Worm (Caenorhabditis elegans) whole organism, late embryonic: ENCODE results near the gene hsp-43.

ENCODE experiments used
- C08G9.2 ChIP-seq: sonication (generic microtip); optimal IDR thresholded peaks from 2 replicates; lab custom pipeline; 2016; ENCODE audit warnings: mild to moderate bottlenecking, missing genetic modification characterization, moderate library complexity, missing compliant biosample characterization
- C38D4.7 ChIP-seq: fragments of 200-800 bp; sonication (Bioruptor generic); optimal IDR thresholded peaks from 2 replicates; lab custom pipeline; 2018; ENCODE audit warnings: mild to moderate bottlenecking, missing genetic modification characterization, moderate library complexity, missing compliant biosample characterization
- F13H6.1 ChIP-seq: sonication (generic microtip); optimal IDR thresholded peaks from 2 replicates; lab custom pipeline; 2016; ENCODE audit warnings: missing genetic modification characterization, missing compliant biosample characterization
- ceh-14 ChIP-seq: sonication (generic microtip); optimal IDR thresholded peaks from 2 replicates; lab custom pipeline; 2016; ENCODE audit warnings: missing genotype, missing genetic modification characterization, missing compliant biosample characterization
- ceh-18 ChIP-seq: sonication (generic microtip); optimal IDR thresholded peaks from 2 replicates; lab custom pipeline; 2016; ENCODE audit warnings: missing genetic modification characterization, missing compliant biosample characterization
- ceh-19 ChIP-seq: fragments of 200-800 bp; sonication (Bioruptor generic); optimal IDR thresholded peaks from 2 replicates; lab custom pipeline; 2018; ENCODE audit warnings: mild to moderate bottlenecking, missing genetic modification characterization, missing compliant biosample characterization
- ceh-2 ChIP-seq: sonication (generic microtip); optimal IDR thresholded peaks from 2 replicates; lab custom pipeline; 2016; ENCODE audit warnings: missing genotype, missing genetic modification characterization, missing compliant biosample characterization
- ceh-22 ChIP-seq: sonication (generic microtip); optimal IDR thresholded peaks from 2 replicates; lab custom pipeline; 2017; ENCODE audit warnings: missing biosample characterization, missing genetic modification characterization
- ceh-24 ChIP-seq: sonication (generic microtip); optimal IDR thresholded peaks from 2 replicates; lab custom pipeline; 2016; ENCODE audit warnings: mild to moderate bottlenecking, missing genetic modification characterization, missing compliant biosample characterization
- ceh-31 ChIP-seq: sonication (generic microtip); optimal IDR thresholded peaks from 2 replicates; lab custom pipeline; 2016; ENCODE audit warnings: missing genetic modification characterization, missing compliant biosample characterization
- ceh-48 ChIP-seq: sonication (generic microtip); optimal IDR thresholded peaks from 2 replicates; lab custom pipeline; 2016; ENCODE audit warnings: missing genetic modification characterization, inconsistent platforms, missing compliant biosample characterization
- che-1 ChIP-seq: sonication (generic microtip); optimal IDR thresholded peaks from 2 replicates; lab custom pipeline; 2016; ENCODE audit warnings: mild to moderate bottlenecking, missing genetic modification characterization, missing compliant biosample characterization
- dmd-4 ChIP-seq: sonication (generic microtip); optimal IDR thresholded peaks from 2 replicates; lab custom pipeline; 2016; ENCODE audit warnings: borderline replicate concordance, missing genetic modification characterization, missing compliant biosample characterization
- dve-1 ChIP-seq: sonication (generic microtip); optimal IDR thresholded peaks from 2 replicates; lab custom pipeline; 2017; ENCODE audit warnings: antibody characterized with exemption, mild to moderate bottlenecking, missing genetic modification characterization, missing compliant biosample characterization
- fax-1 ChIP-seq: sonication (generic microtip); optimal IDR thresholded peaks from 2 replicates; lab custom pipeline; 2016; ENCODE audit warnings: missing genotype, missing genetic modification characterization, missing compliant biosample characterization
- fkh-10 ChIP-seq: fragments of 150-350 bp; optimal IDR thresholded peaks from 2 replicates; lab custom pipeline; 2014; ENCODE audit warnings: missing biosample characterization, missing genetic modification reagents, missing genetic modification characterization
- fkh-6 ChIP-seq: sonication (generic microtip); optimal IDR thresholded peaks from 2 replicates; lab custom pipeline; 2016; ENCODE audit warnings: missing genetic modification characterization, missing compliant biosample characterization
- gmeb-2 ChIP-seq: sonication (generic microtip); optimal IDR thresholded peaks from 2 replicates; lab custom pipeline; 2016; ENCODE audit warnings: missing genetic modification characterization, inconsistent platforms, missing compliant biosample characterization
- hlh-30 ChIP-seq: sonication (generic microtip); optimal IDR thresholded peaks from 2 replicates; lab custom pipeline; 2017; ENCODE audit warnings: antibody characterized with exemption, missing genetic modification characterization, missing compliant biosample characterization; ENCODE audit not compliant: insufficient read depth
- hlh-8 ChIP-seq: sonication (generic microtip); optimal IDR thresholded peaks from 2 replicates; lab custom pipeline; 2016; ENCODE audit warnings: missing genotype, missing genetic modification characterization, missing compliant biosample characterization
- lim-6 ChIP-seq: sonication (generic microtip); optimal IDR thresholded peaks from 2 replicates; lab custom pipeline; 2016; ENCODE audit warnings: missing genetic modification characterization, missing compliant biosample characterization
- lin-11 ChIP-seq: fragments of 200-800 bp; sonication (Bioruptor generic); optimal IDR thresholded peaks from 2 replicates; lab custom pipeline; 2018; ENCODE audit warnings: mild to moderate bottlenecking, missing genetic modification characterization, missing compliant biosample characterization
- madf-2 ChIP-seq: sonication (generic microtip); optimal IDR thresholded peaks from 2 replicates; lab custom pipeline; 2017; ENCODE audit warnings: missing genetic modification characterization, missing compliant biosample characterization
- nfya-1 ChIP-seq: sonication (generic microtip); optimal IDR thresholded peaks from 2 replicates; lab custom pipeline; 2017; ENCODE audit warnings: missing genetic modification characterization, mild to moderate bottlenecking, missing compliant biosample characterization, antibody characterized with exemption, moderate library complexity
- nhr-11 ChIP-seq: fragments of 150-350 bp; optimal IDR thresholded peaks from 2 replicates; lab custom pipeline; 2014; ENCODE audit warnings: missing biosample characterization, missing genetic modification characterization
- nhr-232 ChIP-seq: sonication (generic microtip); optimal IDR thresholded peaks from 2 replicates; lab custom pipeline; 2016; ENCODE audit warnings: missing genetic modification characterization, missing compliant biosample characterization
- odd-2 ChIP-seq: sonication (generic microtip); optimal IDR thresholded peaks from 2 replicates; lab custom pipeline; 2017; ENCODE audit warnings: antibody characterized with exemption, mild to moderate bottlenecking, missing genetic modification characterization, missing compliant biosample characterization
- pat-9 ChIP-seq: fragments of 200-800 bp; sonication (Bioruptor generic); optimal IDR thresholded peaks from 2 replicates; lab custom pipeline; 2018; ENCODE audit warnings: mild to moderate bottlenecking, missing genetic modification characterization, moderate library complexity, missing compliant biosample characterization
- pax-1 ChIP-seq: fragments of 150-350 bp; optimal IDR thresholded peaks from 2 replicates; lab custom pipeline; 2014; ENCODE audit warnings: missing biosample characterization, missing genetic modification characterization
- pha-2 ChIP-seq: sonication (generic microtip); optimal IDR thresholded peaks from 2 replicates; lab custom pipeline; 2017; ENCODE audit warnings: mild to moderate bottlenecking, missing genetic modification characterization, missing compliant biosample characterization
- pha-4 ChIP-seq: fragments of 150-350 bp; optimal IDR thresholded peaks from 2 replicates; lab custom pipeline; 2018; ENCODE audit warnings: missing biosample characterization, missing genetic modification reagents, missing genetic modification characterization
- pqm-1 ChIP-seq: sonication (generic microtip); optimal IDR thresholded peaks from 2 replicates; lab custom pipeline; 2016; ENCODE audit warnings: missing genetic modification characterization, missing compliant biosample characterization
- ref-2 ChIP-seq: sonication (generic microtip); optimal IDR thresholded peaks from 2 replicates; lab custom pipeline; 2016; ENCODE audit warnings: missing genetic modification characterization, missing compliant biosample characterization
- syd-9 ChIP-seq: sonication (generic microtip); optimal IDR thresholded peaks from 2 replicates; lab custom pipeline; 2016; ENCODE audit warnings: mild to moderate bottlenecking, missing genetic modification characterization, moderate library complexity, missing compliant biosample characterization
- tbx-2 ChIP-seq: sonication (generic microtip); optimal IDR thresholded peaks from 2 replicates; lab custom pipeline; 2016; ENCODE audit warnings: missing genetic modification characterization, missing compliant biosample characterization
- ttx-3 ChIP-seq: sonication (generic microtip); optimal IDR thresholded peaks from 2 replicates; lab custom pipeline; 2016; ENCODE audit warnings: missing genetic modification reagents, missing genetic modification characterization, missing compliant biosample characterization
- unc-3 ChIP-seq, 2 experiments: fragments of 200-800 bp in 1 of 2; sonication (Bioruptor generic) in 1 of 2; sonication (generic microtip) in 1 of 2; conservative IDR thresholded peaks in 1 of 2; optimal IDR thresholded peaks in 1 of 2; 2 replicates each; pipeline versions ENCODE4 v1.3.6 to Lab custom; 2016 to 2022; ENCODE audit warnings: missing compliant biosample characterization in 2 of 2, missing genetic modification characterization in 2 of 2, missing genetic modification reagents in 1 of 2
- unc-42 ChIP-seq: sonication (generic microtip); optimal IDR thresholded peaks from 2 replicates; lab custom pipeline; 2016; ENCODE audit warnings: missing genotype, missing genetic modification characterization, missing compliant biosample characterization
- unc-55 ChIP-seq: sonication (generic microtip); optimal IDR thresholded peaks from 2 replicates; lab custom pipeline; 2017; ENCODE audit warnings: missing biosample characterization, missing genetic modification reagents, missing genetic modification characterization
- unc-86 ChIP-seq: sonication (generic microtip); optimal IDR thresholded peaks from 2 replicates; lab custom pipeline; 2016; ENCODE audit warnings: missing genetic modification characterization, missing compliant biosample characterization

The hsp-43 gene

DNA sequence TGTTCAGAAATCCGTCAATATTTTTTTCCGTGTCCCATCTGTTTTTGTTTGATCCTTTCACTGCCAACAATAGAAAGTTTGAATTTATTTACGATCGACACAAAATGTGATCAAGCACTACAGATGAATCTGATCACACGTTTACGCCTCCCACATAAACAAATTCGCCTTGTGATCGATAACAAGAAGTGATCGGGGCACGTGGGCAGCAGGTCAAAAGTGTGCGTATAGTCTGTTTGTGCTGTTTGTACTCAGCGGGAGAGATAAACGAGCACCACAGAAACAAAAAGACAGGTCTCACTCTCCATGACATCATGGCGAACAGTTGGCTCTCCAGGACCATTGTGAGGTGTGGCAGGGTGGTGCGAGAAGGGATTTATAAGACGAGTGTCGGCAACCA is 20.2 kb upstream of the hsp-43 start (continued):
- TF ChIP-seq ceh-19 (no peak), dve-1 (tag; lab: Kevin White, UChicago) (no peak), che-1 (tag; lab: Kevin White, UChicago) (no peak)

DNA sequence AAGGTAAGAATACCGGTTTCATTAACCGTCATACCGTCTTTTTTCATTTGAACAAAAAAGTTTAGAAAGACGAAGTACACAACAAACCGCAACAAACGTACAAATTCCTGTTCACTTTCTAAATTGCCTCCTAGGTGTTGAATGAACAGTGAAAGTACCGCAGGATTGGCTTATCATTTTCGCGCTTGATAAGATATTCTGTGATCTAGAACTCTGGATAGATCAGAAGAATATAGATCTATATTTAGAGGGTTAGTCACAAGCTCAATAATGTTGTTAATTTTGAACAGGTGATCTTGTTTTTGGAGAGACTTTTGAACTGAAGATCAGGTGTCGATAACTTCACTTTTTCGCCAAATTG is 19.3 kb upstream of the hsp-43 start:
- TF ChIP-seq dmd-4 (tag; lab: Kevin White, UChicago) (no peak), pqm-1 (tag; lab: Kevin White, UChicago) (no peak), nhr-11 (tag; lab: Kevin White, UChicago) (no peak), pha-2 (tag; lab: Kevin White, UChicago) (no peak), fax-1 (tag; lab: Kevin White, UChicago) (no peak), odd-2 (no peak), hlh-30 (tag; lab: Kevin White, UChicago) (no peak), ceh-31 (no peak), lim-6 (tag; lab: Kevin White, UChicago) (no peak), ceh-19 (no peak), unc-55 (no peak), fkh-10 (GFP tag; lab: Kevin White, UChicago) (no peak), nhr-232 (tag; lab: Kevin White, UChicago) (no peak), gmeb-2 (tag; lab: Kevin White, UChicago) (no peak), fkh-6 (tag; lab: Kevin White, UChicago) (no peak), ttx-3 (tag; lab: Kevin White, UChicago) (no peak)

DNA sequence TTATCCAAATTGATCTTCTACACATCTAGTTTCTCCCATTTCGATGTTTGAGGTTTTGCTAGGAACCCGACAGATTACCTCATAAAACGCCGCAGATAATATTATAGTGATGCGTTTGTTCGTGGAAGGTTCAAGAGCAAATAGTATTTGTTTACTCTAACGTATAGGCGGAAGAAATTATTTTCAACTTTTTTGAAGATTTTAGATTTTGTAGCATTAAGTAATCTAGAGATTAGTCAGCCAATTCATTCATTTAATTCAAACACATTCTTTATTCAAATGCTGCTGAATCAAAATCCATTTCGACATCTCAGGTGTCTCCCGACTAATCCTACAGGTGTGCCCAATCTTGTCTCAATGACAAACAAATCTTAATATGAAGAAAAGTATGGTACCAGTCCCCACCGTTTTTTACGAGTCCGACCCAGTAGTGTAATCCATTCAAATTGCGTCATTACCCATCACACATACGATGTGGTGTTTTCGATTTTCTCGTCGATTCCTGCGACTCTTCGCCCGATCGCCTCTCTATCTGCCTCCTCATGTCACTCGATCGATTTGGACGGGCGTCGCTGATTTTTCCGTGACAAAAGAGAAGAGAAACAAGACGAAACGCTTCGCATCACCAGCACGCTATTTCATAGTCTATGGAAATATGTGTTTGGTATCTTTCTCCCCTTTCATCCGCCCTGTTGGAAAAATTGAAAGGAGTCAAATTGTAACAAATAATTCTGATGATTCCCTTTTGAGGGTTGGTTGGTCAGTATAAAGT is 18.7 kb upstream of the hsp-43 start:
- no peak for TF ChIP-seq unc-42 (tag; lab: Kevin White, UChicago)
- TF ChIP-seq pha-4: no peak
- no peak for TF ChIP-seq ceh-14
- peak; percentile 48 for TF ChIP-seq ceh-18 (tag; lab: Kevin White, UChicago)
- no peak for TF ChIP-seq che-1 (tag; lab: Kevin White, UChicago)
- no peak for TF ChIP-seq syd-9 (tag; lab: Kevin White, UChicago)
- peak; percentile 23 for TF ChIP-seq hlh-30 (tag; lab: Kevin White, UChicago)
- TF ChIP-seq lin-11 (tag; lab: Kevin White, UChicago): no peak
- TF ChIP-seq ref-2 (tag; lab: Kevin White, UChicago): peak; percentile 64
- TF ChIP-seq unc-3 (GFP tag; conservative IDR thresholded peaks at IDR 0.05; lab: Robert Waterston, UW): no peak
- no peak for TF ChIP-seq unc-3 (tag; optimal IDR thresholded peaks at IDR 0.05; lab: Kevin White, UChicago)
- no peak for TF ChIP-seq hlh-8
- no peak for TF ChIP-seq pax-1 (tag; lab: Kevin White, UChicago)
- no peak for TF ChIP-seq dve-1 (tag; lab: Kevin White, UChicago)
- no peak for TF ChIP-seq C38D4.7
- no peak for TF ChIP-seq ceh-22
- TF ChIP-seq tbx-2: no peak
- TF ChIP-seq ceh-48 (tag; lab: Kevin White, UChicago): no peak
- no peak for TF ChIP-seq F13H6.1 (tag; lab: Kevin White, UChicago)
- no peak for TF ChIP-seq ceh-2
- no peak for TF ChIP-seq ceh-24
- no peak for TF ChIP-seq pat-9 (tag; lab: Kevin White, UChicago)
- TF ChIP-seq unc-55: peak; percentile 71
- TF ChIP-seq ceh-19: peak; percentile 19
- TF ChIP-seq madf-2 (tag; lab: Kevin White, UChicago): no peak
- peak; percentile 53 for TF ChIP-seq nfya-1 (tag; lab: Kevin White, UChicago)
- no peak for TF ChIP-seq unc-86
- peak; percentile 17 for TF ChIP-seq C08G9.2 (tag; lab: Kevin White, UChicago)
